Worm (Caenorhabditis elegans) whole organism, L4 larva: ENCODE data around the gene rla-2.

Source experiments
- F10B5.3 ChIP-seq: sonication (generic microtip); optimal IDR thresholded peaks from 2 replicates; lab custom pipeline; 2016; ENCODE audit warnings: mild to moderate bottlenecking, missing genetic modification characterization, missing compliant biosample characterization
- F26F4.8 ChIP-seq: fragments of 200-800 bp; sonication (Bioruptor generic); conservative IDR thresholded peaks from 2 replicates; pipeline ENCODE4 v1.3.6; 2022; ENCODE audit warnings: missing genetic modification characterization, missing compliant biosample characterization
- F44E2.7 ChIP-seq: fragments of 200-800 bp; sonication (Bioruptor generic); IDR thresholded peaks from 2 replicates; pipeline ENCODE4 v2.1.2; 2022; ENCODE audit warnings: missing genetic modification characterization, missing compliant biosample characterization
- T20F7.1 ChIP-seq: fragments of 200-800 bp; sonication (Bioruptor generic); optimal IDR thresholded peaks from 2 replicates; lab custom pipeline; 2018; ENCODE audit warnings: mild to moderate bottlenecking, missing genetic modification characterization, missing compliant biosample characterization
- Y105C5A.15 ChIP-seq: fragments of 200-800 bp; sonication (Bioruptor generic); IDR thresholded peaks from 2 replicates; pipeline ENCODE4 v1.3.6; 2022; ENCODE audit warnings: missing genetic modification characterization, missing compliant biosample characterization
- Y5F2A.4 ChIP-seq: fragments of 200-800 bp; sonication (Bioruptor generic); optimal IDR thresholded peaks from 2 replicates; lab custom pipeline; 2018; ENCODE audit warnings: mild to moderate bottlenecking, missing genetic modification characterization, missing compliant biosample characterization
- aha-1 ChIP-seq: fragments of 150-350 bp; peaks from one replicate; lab custom pipeline; 2014; ENCODE audit warnings: missing biosample characterization, missing genetic modification characterization
- ama-1 ChIP-seq: fragments of 150-350 bp; optimal IDR thresholded peaks from 2 replicates; lab custom pipeline; 2014; ENCODE audit warnings: inconsistent platforms, mixed read lengths
- arid-1 ChIP-seq: fragments of 200-800 bp; sonication (Bioruptor generic); conservative IDR thresholded peaks from 2 replicates; pipeline ENCODE4 v1.3.6; 2022; ENCODE audit warnings: missing genetic modification reagents, missing genetic modification characterization, missing compliant biosample characterization
- attf-4 ChIP-seq: sonication (generic microtip); optimal IDR thresholded peaks from 3 replicates; lab custom pipeline; 2017; ENCODE audit warnings: missing biosample characterization, missing genetic modification characterization
- ceh-20 ChIP-seq: fragments of 200-800 bp; sonication (Bioruptor generic); IDR thresholded peaks from 2 replicates; pipeline ENCODE4 v1.3.6; 2022; ENCODE audit warnings: missing genetic modification reagents, missing genetic modification characterization, missing compliant biosample characterization
- ceh-62 ChIP-seq: sonication (generic microtip); optimal IDR thresholded peaks from 2 replicates; lab custom pipeline; 2017; ENCODE audit warnings: missing biosample characterization, missing genetic modification characterization
- ces-1 ChIP-seq: fragments of 150-350 bp; sonication (generic microtip); optimal IDR thresholded peaks from 4 replicates; lab custom pipeline; 2014; ENCODE audit warnings: missing biosample characterization, missing genetic modification reagents, missing genetic modification characterization
- cey-2 ChIP-seq: sonication (generic microtip); optimal IDR thresholded peaks from 3 replicates; lab custom pipeline; 2017; ENCODE audit warnings: missing genetic modification characterization, mild to moderate bottlenecking, missing compliant biosample characterization, antibody characterized with exemption, borderline replicate concordance; ENCODE audit not compliant: insufficient read depth
- daf-12 ChIP-seq: fragments of 150-350 bp; optimal IDR thresholded peaks from 2 replicates; lab custom pipeline; 2014; ENCODE audit warnings: missing biosample characterization, missing genetic modification reagents, missing genetic modification characterization
- dmd-6 ChIP-seq: fragments of 200-800 bp; sonication (Bioruptor generic); IDR thresholded peaks from 2 replicates; pipeline ENCODE4 v1.3.6; 2022; ENCODE audit warnings: missing genetic modification reagents, missing genetic modification characterization, missing compliant biosample characterization
- duxl-1 ChIP-seq: sonication (generic microtip); optimal IDR thresholded peaks from 2 replicates; lab custom pipeline; 2016; ENCODE audit warnings: mild to moderate bottlenecking, missing genetic modification characterization, moderate library complexity, missing compliant biosample characterization; ENCODE audit not compliant: poor library complexity
- dve-1 ChIP-seq: sonication (generic microtip); optimal IDR thresholded peaks from 2 replicates; lab custom pipeline; 2017; ENCODE audit warnings: antibody characterized with exemption, mild to moderate bottlenecking, missing genetic modification characterization, missing compliant biosample characterization; ENCODE audit not compliant: insufficient read depth
- gei-8 ChIP-seq: fragments of 200-800 bp; sonication (Bioruptor generic); optimal IDR thresholded peaks from 2 replicates; lab custom pipeline; 2018; ENCODE audit warnings: mild to moderate bottlenecking, missing genetic modification characterization, missing compliant biosample characterization
- hlh-11 ChIP-seq: fragments of 200-800 bp; sonication (Bioruptor generic); optimal IDR thresholded peaks from 2 replicates; lab custom pipeline; 2018; ENCODE audit warnings: mild to moderate bottlenecking, missing genetic modification characterization, missing compliant biosample characterization
- hlh-30 ChIP-seq: sonication (generic microtip); optimal IDR thresholded peaks from 2 replicates; lab custom pipeline; 2017; ENCODE audit warnings: antibody characterized with exemption, mild to moderate bottlenecking, missing genetic modification characterization, missing compliant biosample characterization; ENCODE audit not compliant: insufficient read depth
- lim-7 ChIP-seq: fragments of 200-800 bp; sonication (Bioruptor generic); IDR thresholded peaks from 2 replicates; pipeline ENCODE4 v1.3.6; 2022; ENCODE audit warnings: missing genetic modification characterization, missing compliant biosample characterization
- lin-1 ChIP-seq: fragments of 200-800 bp; sonication (Bioruptor generic); IDR thresholded peaks from 2 replicates; pipeline ENCODE4 v1.3.6; 2022; ENCODE audit warnings: missing genetic modification reagents, missing genetic modification characterization, missing compliant biosample characterization
- lin-13 ChIP-seq: fragments of 150-350 bp; optimal IDR thresholded peaks from 2 replicates; lab custom pipeline; 2014; ENCODE audit warnings: missing biosample characterization, missing genetic modification reagents, missing genetic modification characterization
- lin-38 ChIP-seq: fragments of 200-800 bp; sonication (Bioruptor generic); IDR thresholded peaks from 2 replicates; pipeline ENCODE4 v1.3.6; 2022; ENCODE audit warnings: missing genetic modification reagents, missing genetic modification characterization, missing compliant biosample characterization
- lin-39 ChIP-seq: fragments of 150-350 bp; optimal IDR thresholded peaks from 2 replicates; lab custom pipeline; 2014; ENCODE audit warnings: missing biosample characterization, missing genetic modification reagents, missing genetic modification characterization
- lir-3 ChIP-seq: sonication (generic microtip); optimal IDR thresholded peaks from 2 replicates; lab custom pipeline; 2016; ENCODE audit warnings: mild to moderate bottlenecking, missing genetic modification characterization, missing compliant biosample characterization
- lsy-2 ChIP-seq, 2 experiments: fragments of 150-350 bp in 1 of 2; sonication (generic microtip) in 1 of 2; optimal IDR thresholded peaks; 2 replicates each; lab custom pipeline; 2014 to 2017; ENCODE audit warnings: missing biosample characterization in 2 of 2, missing genetic modification characterization in 2 of 2
- madf-5 ChIP-seq, 2 experiments: fragments of 200-800 bp; sonication (Bioruptor generic); IDR thresholded peaks; 2 replicates each; pipeline ENCODE4 v1.3.6; 2022; ENCODE audit warnings: missing compliant biosample characterization in 2 of 2, missing genetic modification characterization in 2 of 2
- madf-9 ChIP-seq: fragments of 200-800 bp; sonication (Bioruptor generic); conservative IDR thresholded peaks from 2 replicates; pipeline ENCODE4 v1.3.6; 2022; ENCODE audit warnings: missing genetic modification reagents, missing genetic modification characterization, missing compliant biosample characterization
- mdl-1 ChIP-seq, 2 experiments: fragments of 150-350 bp in 1 of 2; sonication (generic microtip) in 1 of 2; optimal IDR thresholded peaks; 2 replicates each; lab custom pipeline; 2014 to 2017; ENCODE audit warnings: missing biosample characterization in 2 of 2, missing genetic modification characterization in 2 of 2
- mes-2 ChIP-seq: sonication (generic microtip); optimal IDR thresholded peaks from 2 replicates; lab custom pipeline; 2016; ENCODE audit warnings: missing genotype, mild to moderate bottlenecking, missing genetic modification characterization, missing compliant biosample characterization; ENCODE audit not compliant: poor library complexity, severe bottlenecking
- mxl-3 ChIP-seq: fragments of 200-800 bp; sonication (Bioruptor generic); optimal IDR thresholded peaks from 2 replicates; lab custom pipeline; 2018; ENCODE audit warnings: mild to moderate bottlenecking, missing genetic modification characterization, missing compliant biosample characterization
- nhr-10 ChIP-seq: fragments of 150-350 bp; optimal IDR thresholded peaks from 2 replicates; lab custom pipeline; 2014; ENCODE audit warnings: missing biosample characterization, missing genetic modification characterization
- nhr-237 ChIP-seq: sonication (generic microtip); optimal IDR thresholded peaks from 2 replicates; lab custom pipeline; 2017; ENCODE audit warnings: missing biosample characterization, missing genetic modification characterization
- nhr-25 ChIP-seq: sonication (generic microtip); optimal IDR thresholded peaks from 2 replicates; lab custom pipeline; 2017; ENCODE audit warnings: missing genetic modification characterization, mild to moderate bottlenecking, missing compliant biosample characterization, antibody characterized with exemption, moderate library complexity, borderline replicate concordance; ENCODE audit not compliant: insufficient read depth
- nhr-41 ChIP-seq: fragments of 200-800 bp; sonication (Bioruptor generic); IDR thresholded peaks from 2 replicates; pipeline ENCODE4 v1.3.6; 2022; ENCODE audit warnings: missing genetic modification reagents, missing genetic modification characterization, missing compliant biosample characterization
- nhr-42 ChIP-seq: fragments of 200-800 bp; sonication (Bioruptor generic); IDR thresholded peaks from 2 replicates; pipeline ENCODE4 v1.3.6; 2022; ENCODE audit warnings: missing genetic modification characterization, missing compliant biosample characterization
- nhr-6 ChIP-seq: fragments of 150-350 bp; optimal IDR thresholded peaks from 2 replicates; lab custom pipeline; 2014; ENCODE audit warnings: missing biosample characterization, missing genetic modification characterization
- nhr-77 ChIP-seq: fragments of 150-350 bp; optimal IDR thresholded peaks from 2 replicates; lab custom pipeline; 2014; ENCODE audit warnings: missing biosample characterization, missing genetic modification characterization
- php-3 ChIP-seq: fragments of 200-800 bp; sonication (Bioruptor generic); IDR thresholded peaks from 2 replicates; pipeline ENCODE4 v1.3.6; 2022; ENCODE audit warnings: missing genetic modification reagents, missing genetic modification characterization, missing compliant biosample characterization
- rbr-2 ChIP-seq: sonication (generic microtip); optimal IDR thresholded peaks from 2 replicates; lab custom pipeline; 2016; ENCODE audit warnings: missing genotype, missing genetic modification characterization, missing compliant biosample characterization
- saeg-2 ChIP-seq: fragments of 200-800 bp; sonication (Bioruptor generic); IDR thresholded peaks from 2 replicates; pipeline ENCODE4 v1.3.6; 2022; ENCODE audit warnings: missing genetic modification reagents, missing genetic modification characterization, missing compliant biosample characterization
- sdz-12 ChIP-seq: fragments of 200-800 bp; sonication (Bioruptor generic); optimal IDR thresholded peaks from 2 replicates; lab custom pipeline; 2018; ENCODE audit warnings: mild to moderate bottlenecking, missing genetic modification characterization, missing compliant biosample characterization
- set-16 ChIP-seq: fragments of 200-800 bp; sonication (Bioruptor generic); IDR thresholded peaks from 2 replicates; pipeline ENCODE4 v1.3.6; 2022; ENCODE audit warnings: missing genetic modification reagents, missing genetic modification characterization, missing compliant biosample characterization
- snpc-4 ChIP-seq: fragments of 150-350 bp; optimal IDR thresholded peaks from 2 replicates; lab custom pipeline; 2014; ENCODE audit warnings: missing biosample characterization, missing genetic modification characterization
- unc-130 ChIP-seq: sonication (generic microtip); optimal IDR thresholded peaks from 2 replicates; lab custom pipeline; 2016; ENCODE audit warnings: missing genetic modification reagents, missing genetic modification characterization, missing compliant biosample characterization
- unc-39 ChIP-seq: sonication (generic microtip); optimal IDR thresholded peaks from 2 replicates; lab custom pipeline; 2017; ENCODE audit warnings: missing biosample characterization, missing genetic modification characterization
- zfp-2 ChIP-seq: sonication (generic microtip); optimal IDR thresholded peaks from 2 replicates; lab custom pipeline; 2016; ENCODE audit warnings: mild to moderate bottlenecking, missing genetic modification characterization, missing compliant biosample characterization
- zfp-3 ChIP-seq: fragments of 200-800 bp; sonication (Bioruptor generic); conservative IDR thresholded peaks from 2 replicates; pipeline ENCODE4 v1.3.6; 2022; ENCODE audit warnings: missing genetic modification reagents, missing genetic modification characterization, missing compliant biosample characterization

The rla-2 gene

DNA sequence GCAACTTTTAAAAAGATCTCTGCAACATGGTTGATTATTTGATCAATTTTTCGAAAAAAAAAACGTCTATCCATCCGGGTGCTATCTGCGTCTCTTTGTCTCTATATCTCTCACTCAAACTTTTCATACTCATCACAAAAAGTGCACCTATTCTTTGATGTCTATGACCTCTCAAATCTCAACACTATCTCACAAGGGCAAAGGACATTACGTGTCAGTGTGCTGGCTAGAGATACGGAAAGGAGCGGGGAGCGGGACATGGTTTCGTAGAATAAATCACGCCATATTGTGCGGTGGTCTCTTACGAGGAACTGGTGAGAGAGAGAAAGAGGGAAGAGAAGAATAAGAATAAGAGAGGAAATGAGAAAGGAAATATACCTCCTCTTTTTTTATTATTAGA is 47.7 kb downstream of the rla-2 start (continued):
- TF ChIP-seq lin-38 (GFP tag; lab: Robert Waterston, UW) (peak; percentile 47), F10B5.3 (no peak), ceh-62 (tag; lab: Kevin White, UChicago) (no peak), nhr-10 (tag; lab: Kevin White, UChicago) (peak; percentile 80), saeg-2 (GFP tag; lab: Robert Waterston, UW) (0 out of 2 replicates have a peak, but pooled peaks have one; percentile 35), zfp-3 (GFP tag; lab: Robert Waterston, UW) (0 out of 2 replicates have a peak, but pooled peaks have one; percentile 54), nhr-6 (tag; lab: Kevin White, UChicago) (peak; percentile 88), nhr-41 (GFP tag; lab: Robert Waterston, UW) (0 out of 2 replicates have a peak, but pooled peaks have one; percentile 11), F44E2.7 (no peak), lin-13 (no peak), zfp-2 (no peak), php-3 (peak; percentile 47; the same call in 1 of the 2 replicates), madf-5 (GFP tag; IDR thresholded peaks at IDR 0.05; lab: Robert Waterston, UW) (no peak), nhr-77 (tag; lab: Kevin White, UChicago) (peak; percentile 81), rbr-2 (tag; lab: Kevin White, UChicago) (peak; percentile 60), lim-7 (GFP tag; lab: Robert Waterston, UW) (no peak), mes-2 (tag; lab: Kevin White, UChicago) (peak; percentile 78), daf-12 (tag; lab: Kevin White, UChicago) (no peak), nhr-237 (tag; lab: Kevin White, UChicago) (no peak), nhr-25 (tag; lab: Kevin White, UChicago) (peak; percentile 58), nhr-42 (no peak), madf-9 (GFP tag; lab: Robert Waterston, UW) (no peak), dmd-6 (GFP tag; lab: Robert Waterston, UW) (peak; percentile 95), lin-1 (GFP tag; lab: Robert Waterston, UW) (peak; percentile 87), ces-1 (GFP tag; lab: Kevin White, UChicago) (no peak), ceh-20 (GFP tag; lab: Robert Waterston, UW) (peak; percentile 54; the same call in 1 of the 2 replicates), unc-39 (tag; lab: Kevin White, UChicago) (no peak), mxl-3 (GFP tag; lab: Kevin White, UChicago) (peak; percentile 59), unc-130 (no peak), Y5F2A.4 (GFP tag; lab: Kevin White, UChicago) (no peak), lir-3 (no peak), dve-1 (tag; lab: Kevin White, UChicago) (peak; percentile 97), duxl-1 (tag; lab: Kevin White, UChicago) (no peak), aha-1 (tag; lab: Kevin White, UChicago) (peak; percentile 97), lsy-2 (tag; optimal IDR thresholded peaks at IDR 0.05; lab: Kevin White, UChicago) (peak; percentile 64 to 84), Y105C5A.15 (0 out of 2 replicates have a peak, but pooled peaks have one; percentile 34), lin-39 (tag; lab: Kevin White, UChicago) (no peak), snpc-4 (no peak), gei-8 (no peak), T20F7.1 (peak; percentile 65), set-16 (GFP tag; lab: Robert Waterston, UW) (peak; percentile 20; the same call in 1 of the 2 replicates), sdz-12 (GFP tag; lab: Kevin White, UChicago) (no peak), attf-4 (no peak), hlh-11 (tag; lab: Kevin White, UChicago) (peak; percentile 96), hlh-30 (peak; percentile 88), arid-1 (GFP tag; lab: Robert Waterston, UW) (no peak), mdl-1 (tag; optimal IDR thresholded peaks at IDR 0.05; lab: Kevin White, UChicago) (peak in 1 of 2 experiments; percentile 66), cey-2 (tag; lab: Kevin White, UChicago) (no peak), F26F4.8 (GFP tag; lab: Robert Waterston, UW) (no peak), ama-1 (no peak)
